Fruit fly (Drosophila melanogaster): ENCODE results near the gene CG4174.

DNA sequence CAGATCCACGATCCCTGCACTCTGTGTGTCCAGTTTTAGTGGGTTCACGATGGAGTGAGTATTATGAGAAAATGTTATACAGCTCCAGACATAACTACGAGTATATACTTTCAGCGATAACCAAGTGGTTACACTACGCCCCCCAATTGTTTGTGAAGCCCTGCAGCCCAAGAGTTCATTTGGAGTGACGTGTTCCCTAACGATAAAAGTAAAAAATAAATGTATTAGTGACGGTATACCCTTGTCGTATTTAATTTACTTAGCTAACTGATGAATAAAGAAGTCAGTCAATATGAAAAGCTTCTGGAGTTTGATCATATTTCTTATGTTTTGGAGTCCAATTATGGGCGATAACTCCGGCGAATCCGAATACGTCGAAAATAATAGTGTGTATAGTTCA, 10.6 kb downstream of the CG4174 start, which contains the start of gene CG18231:
- TF ChIP-seq Sin3A (optimal IDR thresholded peaks at IDR 0.05) (no peak), Myc (optimal IDR thresholded peaks at IDR 0.05) (no peak), insv (optimal IDR thresholded peaks at IDR 0.05) (no peak), h (optimal IDR thresholded peaks at IDR 0.05) (no peak)
